Worm (Caenorhabditis elegans): ENCODE measurements around the gene ZK622.4.

Gene ZK622.4

DNA sequence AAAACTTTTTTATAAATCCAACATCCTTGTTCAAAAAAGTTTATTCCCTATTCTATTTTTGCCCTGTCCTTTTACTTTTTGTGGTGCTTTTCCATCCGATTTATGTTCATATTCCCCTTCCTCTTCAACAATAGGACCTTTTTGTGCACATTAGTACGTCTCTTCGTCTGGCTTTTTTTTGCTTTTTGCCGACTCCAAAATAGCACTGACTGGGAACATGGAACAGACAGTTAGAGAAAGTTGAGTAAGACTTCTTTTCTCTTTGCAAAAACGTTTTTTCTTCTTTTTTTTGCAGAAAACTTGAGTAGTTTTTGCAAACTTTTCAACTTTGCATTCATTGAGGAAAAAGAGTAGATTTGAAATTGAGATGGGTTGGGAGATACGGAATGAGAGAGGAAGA, 9.3 kb downstream of the ZK622.4 start:
- TF ChIP-seq unc-62 (GFP tag; optimal IDR thresholded peaks at IDR 0.05), result no peak

DNA sequence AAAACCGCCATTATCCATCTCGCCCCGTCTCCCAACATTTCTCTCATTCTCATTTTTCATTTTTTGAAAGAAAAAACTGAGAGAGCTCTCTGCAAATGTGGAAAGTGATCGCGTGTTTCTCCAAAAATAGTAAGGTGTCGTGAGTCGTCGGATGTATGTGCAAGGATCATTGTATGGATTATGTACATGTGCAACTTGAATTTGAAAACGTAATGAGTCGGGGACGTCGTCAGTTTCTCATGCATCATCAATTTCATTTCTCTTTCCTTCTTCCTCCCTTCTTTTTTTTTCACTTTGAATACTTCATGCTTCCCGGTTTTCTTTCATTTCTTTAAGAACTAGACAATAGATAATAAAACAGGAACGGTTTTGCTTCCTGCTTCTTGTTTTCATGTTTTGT, 12.6 kb downstream of the ZK622.4 start:
- TF ChIP-seq unc-62 (GFP tag; optimal IDR thresholded peaks at IDR 0.05), result no peak

DNA sequence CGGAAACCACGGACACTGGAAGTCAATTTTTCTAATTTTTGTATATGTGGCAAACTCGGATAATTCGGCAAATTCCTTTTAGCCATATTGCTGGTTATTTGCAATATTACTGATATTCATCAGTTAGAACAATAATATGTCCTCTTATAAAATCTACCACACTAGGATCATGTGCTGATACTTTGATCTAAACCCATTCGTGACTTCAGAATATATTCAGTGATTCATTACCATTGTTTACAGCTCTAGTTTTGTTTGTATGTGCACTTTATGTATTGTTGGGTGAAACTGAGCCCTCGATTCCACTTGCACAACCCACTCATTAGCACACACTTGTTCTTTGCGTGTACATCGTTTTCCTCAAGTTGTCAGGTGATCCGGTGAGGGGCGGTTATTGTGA, 13.7 kb downstream of the ZK622.4 start:
- no peak for TF ChIP-seq unc-62 (GFP tag; optimal IDR thresholded peaks at IDR 0.05)

DNA sequence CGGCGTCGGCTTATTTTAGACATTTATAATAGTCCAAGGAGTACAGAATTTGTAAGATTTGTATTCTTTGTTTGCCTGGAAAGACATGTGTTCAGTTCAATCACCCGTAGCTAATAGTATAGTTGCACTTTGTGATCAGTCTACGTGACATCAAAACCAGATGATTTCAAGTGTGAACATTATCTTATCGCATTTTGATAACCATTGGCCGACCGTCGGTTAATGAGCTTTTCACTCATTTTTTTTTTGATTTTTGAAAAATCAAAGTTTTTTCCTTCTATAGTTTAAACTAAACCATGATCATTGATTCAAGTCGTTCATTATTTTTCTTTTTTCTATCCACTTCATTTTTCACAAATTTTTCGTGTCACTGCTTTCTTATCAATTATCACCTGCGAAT, 14.7 kb downstream of the ZK622.4 start:
- TF ChIP-seq unc-62 (GFP tag; optimal IDR thresholded peaks at IDR 0.05), result no peak

DNA sequence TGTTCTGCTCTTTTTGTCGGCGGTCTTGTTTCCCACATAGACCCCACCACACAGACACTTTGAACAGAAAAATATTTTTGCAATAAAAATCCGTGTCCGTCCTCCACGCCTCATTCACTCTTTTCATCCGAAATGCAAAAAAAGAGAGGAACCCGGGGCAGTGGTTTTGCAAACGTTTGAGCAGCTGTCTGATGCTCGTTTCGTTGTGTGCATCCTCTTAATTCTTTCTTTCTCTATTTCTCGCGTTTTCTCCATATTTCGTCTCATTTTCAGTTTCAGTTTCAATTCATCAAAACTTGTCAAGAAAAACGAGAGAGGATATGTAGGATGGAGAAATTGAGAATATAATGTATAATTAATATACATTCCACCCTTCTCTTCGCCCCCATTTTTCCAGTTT, 16.5 kb downstream of the ZK622.4 start:
- TF ChIP-seq unc-62 (GFP tag; optimal IDR thresholded peaks at IDR 0.05), result no peak

DNA sequence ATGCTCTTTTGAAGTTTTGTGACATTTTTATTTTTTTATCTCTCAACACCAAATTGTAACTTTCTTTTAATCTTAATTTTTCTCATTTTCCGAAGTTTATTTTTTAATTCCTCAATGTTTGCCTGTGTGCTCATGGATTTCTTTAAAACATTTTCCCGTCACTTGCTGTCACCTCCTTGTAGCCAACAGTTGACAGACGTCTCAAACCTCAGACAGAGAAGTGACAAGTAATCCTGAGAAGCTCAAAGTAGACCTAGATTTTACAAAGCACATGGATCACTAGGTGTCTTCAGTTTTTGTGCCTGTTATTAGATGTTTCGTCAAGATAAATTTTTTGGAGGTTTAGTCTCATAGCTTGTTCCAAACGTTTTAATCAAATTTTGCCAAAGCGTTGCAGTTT, 17.2 kb downstream of the ZK622.4 start:
- no peak for TF ChIP-seq unc-62 (GFP tag; optimal IDR thresholded peaks at IDR 0.05)

DNA sequence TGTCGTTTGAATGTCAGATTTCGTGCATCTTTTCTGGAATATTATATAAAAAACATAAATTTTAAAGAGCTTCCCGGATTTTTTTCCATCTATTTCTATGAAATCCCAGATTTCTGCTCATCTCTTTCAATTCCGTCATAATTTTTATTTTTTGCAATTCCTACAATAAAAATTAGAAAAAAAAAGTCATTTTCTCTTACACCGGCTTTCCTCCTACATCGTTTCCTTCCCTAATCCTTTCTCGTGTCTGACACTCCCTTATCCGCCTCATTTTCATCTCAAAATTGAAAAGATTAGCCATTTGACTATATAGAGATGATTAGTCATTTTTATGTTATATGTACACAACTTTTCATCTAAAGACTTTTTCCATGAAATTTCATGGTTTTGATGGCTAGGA, 18.3 kb downstream of the ZK622.4 start:
- no peak for TF ChIP-seq unc-62 (GFP tag; optimal IDR thresholded peaks at IDR 0.05)

DNA sequence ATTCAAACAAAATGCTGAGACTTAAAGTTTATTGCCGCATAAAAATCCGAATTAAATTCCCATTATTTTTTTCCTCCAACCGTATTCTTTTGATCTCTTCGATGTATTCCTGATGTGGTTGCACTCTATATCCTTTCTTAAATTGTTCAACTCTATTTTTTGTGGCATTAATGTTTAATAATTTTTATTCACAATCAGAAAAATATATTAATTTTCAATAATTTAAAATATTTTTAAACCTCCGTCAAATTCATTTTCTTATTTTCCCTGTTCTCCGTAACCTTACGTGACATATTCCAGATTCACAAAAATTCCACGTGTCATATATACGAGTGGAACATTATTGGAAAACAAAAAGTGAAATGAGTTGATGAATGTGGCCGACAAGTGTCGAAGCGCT, 19.2 kb downstream of the ZK622.4 start, which contains the start of gene gcy-12:
gcy-12 (plus strand) TSS at position 301 of the 400 bp plus-strand sequence.
- no peak for TF ChIP-seq unc-62 (GFP tag; optimal IDR thresholded peaks at IDR 0.05)

DNA sequence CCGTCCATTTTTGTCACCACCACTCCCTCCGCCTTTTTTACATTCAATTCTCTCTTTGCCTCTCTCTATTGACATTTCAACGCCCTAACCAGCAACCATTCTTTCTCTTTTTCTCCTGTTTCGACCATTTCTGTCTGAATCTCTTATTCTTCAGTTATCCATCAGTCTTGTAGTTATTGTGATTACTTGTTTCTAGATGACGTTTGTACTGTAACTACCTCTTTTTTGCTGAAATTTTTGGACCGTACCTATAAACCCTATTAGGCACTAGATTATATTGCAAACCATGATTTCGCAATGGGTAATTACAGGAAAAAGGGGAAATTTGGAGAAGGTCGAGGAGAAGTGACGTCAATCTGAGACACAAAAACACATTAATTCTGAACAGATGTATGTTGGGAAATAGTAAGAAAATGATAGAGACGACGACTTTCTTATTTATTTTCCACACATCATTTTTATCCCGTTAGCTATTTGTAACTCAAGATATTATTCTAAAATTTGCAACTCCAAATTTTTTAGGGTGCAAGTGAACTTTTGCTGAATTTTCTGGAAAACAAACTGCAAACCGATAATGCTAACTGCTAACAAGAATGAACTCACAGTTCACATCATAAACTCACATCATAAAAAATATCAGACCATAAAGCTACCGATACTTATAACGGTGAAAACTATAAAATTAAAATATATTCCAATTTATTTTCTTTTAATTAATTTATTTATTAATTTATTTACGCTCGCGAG, 27.9 kb downstream of the ZK622.4 start:
- TF ChIP-seq unc-62 (GFP tag; optimal IDR thresholded peaks at IDR 0.05), result no peak

DNA sequence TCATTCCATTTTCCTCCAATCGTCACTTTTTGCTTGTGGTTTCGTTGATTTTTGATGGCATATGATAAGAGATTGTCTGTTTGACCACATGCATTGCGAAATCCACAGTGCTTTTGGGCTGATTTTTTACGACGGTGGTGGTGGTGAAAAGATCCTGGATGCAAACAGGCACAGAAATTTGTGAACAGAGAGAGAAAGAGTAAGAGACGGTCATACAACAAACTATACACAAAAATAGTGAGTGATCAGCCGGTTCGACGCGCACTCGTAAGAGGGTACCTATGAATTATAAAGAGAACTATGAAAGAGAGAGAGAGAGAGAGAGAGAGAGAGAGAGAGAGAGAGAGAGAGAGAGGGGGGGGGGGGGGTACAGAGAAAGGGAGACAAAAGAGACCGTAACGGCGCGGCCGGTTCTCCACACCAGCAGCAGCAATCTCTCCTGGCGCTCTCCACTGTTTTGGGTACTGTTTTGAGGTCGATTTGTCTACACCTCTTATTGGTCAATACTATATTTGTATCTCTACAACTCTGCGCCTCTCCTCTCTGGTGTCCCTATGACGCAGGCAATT, 29.3 kb downstream of the ZK622.4 start:
- TF ChIP-seq unc-62 (GFP tag; optimal IDR thresholded peaks at IDR 0.05), result no peak

DNA sequence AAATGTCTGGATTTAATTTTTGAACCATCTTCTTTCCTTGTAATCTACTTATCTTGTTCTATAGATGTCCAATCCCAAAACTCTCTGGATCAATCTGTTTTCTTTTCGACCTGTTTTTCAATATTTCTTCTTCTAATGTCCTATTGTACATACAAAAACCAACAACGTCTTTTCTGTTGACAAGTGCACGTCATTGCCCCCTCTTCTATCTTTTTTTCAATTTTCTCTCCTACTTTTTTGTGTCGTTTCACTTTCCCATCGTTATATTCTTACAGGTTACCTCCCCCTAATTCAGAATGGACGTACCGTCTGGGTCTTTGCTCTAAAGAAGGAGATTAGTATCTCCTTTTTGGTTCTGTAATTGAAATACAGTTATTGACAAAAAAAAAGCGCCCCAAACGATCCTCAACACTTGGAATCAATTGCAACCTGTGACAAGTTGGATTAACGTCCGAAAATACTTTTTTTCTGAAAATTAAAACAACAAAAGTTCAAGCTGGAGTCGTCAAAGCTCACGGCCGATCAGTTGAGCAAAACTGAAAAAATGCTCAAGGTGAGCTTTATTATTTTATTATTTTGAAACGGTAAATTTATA, 30.3 kb downstream of the ZK622.4 start, which contains the start of gene vhp-1:
vhp-1 (plus strand) TSS at position 545 of the 595 bp plus-strand sequence.
- no peak for TF ChIP-seq unc-62 (GFP tag; optimal IDR thresholded peaks at IDR 0.05)

DNA sequence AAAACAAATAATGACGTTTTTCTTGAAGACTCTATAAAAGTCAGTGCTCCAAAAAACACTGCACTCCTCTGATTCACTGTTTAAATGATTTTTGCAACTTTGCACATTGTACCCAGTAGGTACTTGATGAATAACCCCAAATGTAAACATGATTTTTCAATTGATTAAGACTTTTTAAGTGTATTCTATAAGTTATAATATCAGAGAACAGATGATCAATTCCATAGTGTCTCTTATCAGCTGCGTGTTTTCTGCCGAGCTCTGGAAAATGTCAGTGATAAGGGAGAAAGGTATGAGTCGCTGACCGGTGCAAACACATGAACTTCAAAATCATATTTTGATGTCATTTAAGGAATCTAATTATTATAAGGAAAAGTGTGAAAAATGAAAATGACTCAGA, 31.3 kb downstream of the ZK622.4 start:
- no peak for TF ChIP-seq unc-62 (GFP tag; optimal IDR thresholded peaks at IDR 0.05)

DNA sequence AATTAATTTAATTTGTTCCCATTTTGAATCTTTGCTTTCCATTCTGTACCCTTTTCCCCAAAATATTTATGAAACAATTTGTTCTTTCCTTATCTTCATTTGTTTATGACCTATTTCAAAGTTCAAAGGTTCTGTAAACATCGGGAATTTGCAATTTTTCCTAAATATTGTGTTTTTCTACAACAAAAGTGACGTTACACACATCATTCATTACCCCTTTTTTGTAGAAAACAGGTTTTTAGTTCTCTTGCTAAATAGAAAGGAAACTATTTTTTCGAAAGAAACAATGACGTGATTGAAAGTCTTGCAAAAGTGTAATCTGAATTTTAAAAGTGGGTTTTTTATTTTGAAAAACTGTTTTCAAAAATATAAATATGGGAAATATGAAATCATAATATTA, 32.2 kb downstream of the ZK622.4 start:
- no peak for TF ChIP-seq unc-62 (GFP tag; optimal IDR thresholded peaks at IDR 0.05)

DNA sequence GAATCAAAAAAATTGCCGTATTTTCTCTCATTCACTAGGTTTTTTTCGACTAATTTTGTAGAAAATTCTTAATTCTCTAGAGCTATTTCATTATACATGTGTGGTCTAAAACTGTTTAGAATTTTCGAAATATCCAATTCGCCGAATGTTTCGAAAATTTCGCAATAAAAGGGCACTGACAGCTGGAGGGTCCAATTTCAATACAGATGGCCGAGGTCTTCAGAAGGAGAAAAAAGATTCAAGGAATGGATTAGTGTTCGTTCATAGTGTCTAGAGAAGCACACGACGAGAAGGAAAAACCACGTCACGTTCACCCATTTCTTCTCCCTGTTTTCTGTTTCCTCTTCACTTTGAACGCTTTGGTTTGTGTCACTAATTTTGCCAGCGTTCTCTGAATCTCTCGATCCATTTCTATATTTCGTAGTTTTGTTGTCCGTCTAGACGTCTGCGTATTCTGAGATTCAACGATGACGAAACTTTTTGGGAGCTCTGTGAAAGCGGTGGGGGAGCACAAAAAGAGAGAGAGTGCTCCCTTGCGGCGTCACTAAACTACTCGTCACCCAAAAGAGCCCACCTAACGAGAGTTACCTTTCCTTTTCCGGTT, 33.6 kb downstream of the ZK622.4 start:
- TF ChIP-seq unc-62 (GFP tag; optimal IDR thresholded peaks at IDR 0.05), result no peak

DNA sequence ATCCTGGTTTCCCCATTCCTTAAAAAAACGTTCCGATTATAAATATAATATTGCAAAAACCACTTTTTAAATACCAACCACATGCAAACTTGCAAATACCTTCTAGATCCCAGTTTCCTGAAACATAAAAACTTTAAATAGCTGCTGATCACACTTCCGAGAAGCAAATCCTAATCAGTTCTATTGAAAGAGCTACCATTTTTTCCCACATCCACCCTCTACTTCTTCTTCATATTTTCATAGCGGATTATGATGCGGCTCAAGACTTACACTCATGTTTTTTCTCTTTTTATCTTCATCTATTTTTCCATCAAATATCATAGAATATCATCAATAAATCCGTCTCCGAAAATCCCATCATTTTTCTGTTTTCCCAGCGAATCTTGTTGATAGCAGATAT, 34.4 kb downstream of the ZK622.4 start:
- no peak for TF ChIP-seq unc-62 (GFP tag; optimal IDR thresholded peaks at IDR 0.05)

DNA sequence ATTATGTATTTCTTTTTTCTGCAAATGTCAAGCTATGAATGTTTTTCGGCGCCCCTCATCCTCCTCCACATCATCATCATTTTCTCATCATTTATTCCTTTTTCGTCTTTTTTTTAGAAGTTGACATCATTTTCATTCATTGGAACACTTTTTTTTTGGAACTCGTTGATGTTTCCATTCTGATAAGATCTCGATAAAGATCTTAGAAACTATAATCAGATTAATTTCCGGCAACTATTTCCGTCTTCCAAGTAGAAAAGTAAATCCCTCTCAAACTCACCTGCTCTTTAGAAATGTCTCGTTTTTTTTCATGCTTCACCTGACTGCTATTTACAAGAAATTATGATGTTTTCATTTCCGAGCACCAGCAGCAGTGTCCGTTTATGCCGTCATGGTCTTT, 36.4 kb downstream of the ZK622.4 start:
- no peak for TF ChIP-seq unc-62 (GFP tag; optimal IDR thresholded peaks at IDR 0.05)

DNA sequence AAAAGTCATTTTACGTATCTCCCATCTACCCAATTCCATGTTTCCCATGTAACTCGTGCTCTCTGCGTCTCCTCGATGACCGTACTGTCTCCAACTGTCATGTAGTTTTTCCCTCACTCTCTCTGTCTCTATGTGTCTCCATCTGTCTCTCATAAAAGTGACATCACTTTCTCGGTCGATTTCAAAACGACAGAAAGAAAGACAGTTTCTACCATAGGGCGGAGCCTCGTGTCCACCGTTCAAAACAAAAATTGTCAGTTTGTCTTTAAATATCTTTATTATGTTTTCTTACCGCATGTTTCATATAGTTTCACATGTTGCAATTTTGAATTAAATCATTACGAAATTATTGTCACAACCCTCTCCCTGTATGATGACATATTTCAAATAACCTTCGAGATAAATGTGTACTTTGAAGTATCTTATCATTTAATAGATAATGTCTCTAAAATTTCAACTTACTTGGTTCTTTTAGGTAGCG, 37.7 kb downstream of the ZK622.4 start:
- no peak for TF ChIP-seq unc-62 (GFP tag; optimal IDR thresholded peaks at IDR 0.05)
